Fruit fly (Drosophila melanogaster) whole organism, pupa: Measurements from ENCODE around the gene CG13138.

Experiments
- CG14655 ChIP-seq: fragments of 200-800 bp; sonication (Bioruptor generic); optimal IDR thresholded peaks from 3 replicates; lab custom pipeline; 2017; ENCODE audit warnings: mild to moderate bottlenecking, missing biosample characterization, missing genetic modification reagents, missing genetic modification characterization
- CG8301 ChIP-seq: fragments of 200-800 bp; sonication (Bioruptor generic); optimal IDR thresholded peaks from 2 replicates; lab custom pipeline; 2018; ENCODE audit warnings: missing biosample characterization, mild to moderate bottlenecking, missing genetic modification characterization
- D1 ChIP-seq: fragments of 200-800 bp; sonication (Bioruptor generic); optimal IDR thresholded peaks from 2 replicates; lab custom pipeline; 2018; ENCODE audit warnings: missing biosample characterization, mild to moderate bottlenecking, missing genetic modification characterization, moderate library complexity
- Ets98B ChIP-seq: fragments of 200-800 bp; sonication (Bioruptor generic); IDR thresholded peaks from 2 replicates; pipeline ENCODE4 v1.3.6; 2022; ENCODE audit warnings: missing biosample characterization, missing genetic modification characterization
- Pif1B ChIP-seq: fragments of 200-800 bp; sonication (Bioruptor generic); optimal IDR thresholded peaks from 3 replicates; lab custom pipeline; 2016; ENCODE audit warnings: missing biosample characterization, missing genetic modification characterization

DNA sequence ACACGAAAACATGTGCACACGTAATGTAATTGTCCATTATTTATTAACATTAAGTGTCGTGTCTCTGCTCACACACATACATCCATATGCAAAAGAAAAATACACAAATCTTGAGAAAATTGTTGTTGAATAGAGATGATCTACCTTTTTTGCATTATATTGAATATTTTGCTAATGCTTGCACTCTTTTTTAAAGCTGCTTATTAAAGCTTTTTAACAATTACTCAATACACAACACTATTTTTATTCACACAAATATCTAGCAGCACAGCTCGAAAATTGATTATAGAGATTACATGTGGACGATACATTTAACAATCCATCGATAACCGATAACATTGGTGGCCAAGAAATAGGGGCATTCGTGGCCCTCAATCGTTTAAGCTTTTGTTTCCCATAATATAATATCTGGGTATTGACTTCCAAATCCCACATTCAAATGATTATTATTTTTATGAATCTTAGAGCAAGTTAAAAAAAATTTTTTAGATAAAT lies 9.7 kb downstream of the CG13138 start, which contains the start of gene Ufd4:
- TF ChIP-seq D1 (tag; lab: Kevin White, UChicago) (no peak), Pif1B (GFP tag; lab: Kevin White, UChicago) (no peak), CG14655 (no peak), Ets98B (no peak; the same call in 1 of the 2 replicates), CG8301 (tag; lab: Kevin White, UChicago) (no peak)
